Worm (Caenorhabditis elegans): Measurements from ENCODE around the gene pro-2.

ce11 chrII:10373536-10374169 lies 28.7 kb upstream of the pro-2 start:
- no peak for TF ChIP-seq flt-1 (GFP tag; IDR thresholded peaks at IDR 0.05)
- no peak for TF ChIP-seq tbx-11 (GFP tag; IDR thresholded peaks at IDR 0.05)
